Fruit fly (Drosophila melanogaster): ENCODE measurements around the gene ymp.

The ymp gene

dm6 chr3R:25543565-25544317 is 65.2 kb downstream of the ymp start (continued):
- no peak for TF ChIP-seq amos (GFP tag; IDR thresholded peaks at IDR 0.05; ENCODE audit: partially characterized antibody)
- TF ChIP-seq Abd-B (GFP tag; optimal IDR thresholded peaks at IDR 0.05): no peak
- TF ChIP-seq CG13894 (tag; optimal IDR thresholded peaks at IDR 0.05): peak; percentile 13
- TF ChIP-seq CG6272 (GFP tag; IDR thresholded peaks at IDR 0.05): no peak
- no peak for TF ChIP-seq Adf1 (GFP tag; IDR thresholded peaks at IDR 0.05)
- TF ChIP-seq CG12071 (GFP tag; optimal IDR thresholded peaks at IDR 0.05): peak; percentile 31
- TF ChIP-seq Opbp (GFP tag; IDR thresholded peaks at IDR 0.05; ENCODE audit: partially characterized antibody): no peak
- TF ChIP-seq CG16815 (GFP tag; optimal IDR thresholded peaks at IDR 0.05): no peak
- no peak for TF ChIP-seq ap (GFP tag; IDR thresholded peaks at IDR 0.05)
- no peak for TF ChIP-seq ab (GFP tag; optimal IDR thresholded peaks at IDR 0.05)
- TF ChIP-seq hth (optimal IDR thresholded peaks at IDR 0.05): no peak
- TF ChIP-seq repo (GFP tag; optimal IDR thresholded peaks at IDR 0.05): no peak
- no peak for TF ChIP-seq CG4328 (GFP tag; optimal IDR thresholded peaks at IDR 0.05)
- no peak for TF ChIP-seq CG32772 (GFP tag; IDR thresholded peaks at IDR 0.05)
- no peak for TF ChIP-seq CG9817 (tag; optimal IDR thresholded peaks at IDR 0.05)
- no peak for TF ChIP-seq lbe (GFP tag; optimal IDR thresholded peaks at IDR 0.05)
- TF ChIP-seq lilli (GFP tag; optimal IDR thresholded peaks at IDR 0.05): no peak
- TF ChIP-seq CG13624 (GFP tag; optimal IDR thresholded peaks at IDR 0.05): no peak
- TF ChIP-seq CrebB (tag; optimal IDR thresholded peaks at IDR 0.05): no peak
- no peak for TF ChIP-seq chn (GFP tag; optimal IDR thresholded peaks at IDR 0.05)
- TF ChIP-seq nerfin-2 (GFP tag; IDR thresholded peaks at IDR 0.05; ENCODE audit: partially characterized antibody): no peak
- TF ChIP-seq CG8765 (GFP tag; IDR thresholded peaks at IDR 0.05): no peak
- no peak for TF ChIP-seq sr (GFP tag; IDR thresholded peaks at IDR 0.05)
- TF ChIP-seq CoRest (tag; optimal IDR thresholded peaks at IDR 0.05): peak; percentile 26
- no peak for TF ChIP-seq CG30431 (GFP tag; optimal IDR thresholded peaks at IDR 0.05)
- peak; percentile 8 for TF ChIP-seq CG8281 (tag; optimal IDR thresholded peaks at IDR 0.05)
- TF ChIP-seq Sin3A (optimal IDR thresholded peaks at IDR 0.05): no peak
- TF ChIP-seq Med (GFP tag): peak; percentile 82
- TF ChIP-seq CG5245 (GFP tag; optimal IDR thresholded peaks at IDR 0.05): no peak
- peak; percentile 16 for TF ChIP-seq sd (tag; optimal IDR thresholded peaks at IDR 0.05)
- no peak for TF ChIP-seq CG8478 (optimal IDR thresholded peaks at IDR 0.05)
- no peak for TF ChIP-seq Fer2 (tag; optimal IDR thresholded peaks at IDR 0.05)
- TF ChIP-seq Dbx (GFP tag; IDR thresholded peaks at IDR 0.05): no peak
- no peak for TF ChIP-seq Sry-β (GFP tag; optimal IDR thresholded peaks at IDR 0.05)
- TF ChIP-seq phol (tag; optimal IDR thresholded peaks at IDR 0.05): no peak
- peak; percentile 36 for TF ChIP-seq CG11504 (tag; optimal IDR thresholded peaks at IDR 0.05)
- TF ChIP-seq CG9797 (GFP tag; optimal IDR thresholded peaks at IDR 0.05): no peak
- TF ChIP-seq CG11696 (GFP tag; IDR thresholded peaks at IDR 0.05): no peak
- TF ChIP-seq CG33557 (GFP tag; optimal IDR thresholded peaks at IDR 0.05): peak; percentile 18
- TF ChIP-seq Dp (GFP tag; optimal IDR thresholded peaks at IDR 0.05): no peak
- TF ChIP-seq Oaz (GFP tag; IDR thresholded peaks at IDR 0.05): no peak
- TF ChIP-seq dimm (GFP tag; IDR thresholded peaks at IDR 0.05): no peak
- peak; percentile 63 for TF ChIP-seq mirr (GFP tag; optimal IDR thresholded peaks at IDR 0.05)
- no peak for TF ChIP-seq Hsf (GFP tag; optimal IDR thresholded peaks at IDR 0.05)
- no peak for TF ChIP-seq CG11723 (GFP tag; optimal IDR thresholded peaks at IDR 0.05)
- no peak for TF ChIP-seq CG11398 (GFP tag; optimal IDR thresholded peaks at IDR 0.05)
- no peak for TF ChIP-seq zfh2 (GFP tag; optimal IDR thresholded peaks at IDR 0.05)
- peak; percentile 59 for TF ChIP-seq ATbp (GFP tag; optimal IDR thresholded peaks at IDR 0.05)
- no peak for TF ChIP-seq CG10209 (GFP tag; optimal IDR thresholded peaks at IDR 0.05)
- no peak for TF ChIP-seq CG6854 (GFP tag; optimal IDR thresholded peaks at IDR 0.05)
- no peak for TF ChIP-seq Spps (tag; optimal IDR thresholded peaks at IDR 0.05)

Measured in whole organism, embryonic.